Fruit fly (Drosophila melanogaster): ENCODE data around the gene CG33263.

DNA sequence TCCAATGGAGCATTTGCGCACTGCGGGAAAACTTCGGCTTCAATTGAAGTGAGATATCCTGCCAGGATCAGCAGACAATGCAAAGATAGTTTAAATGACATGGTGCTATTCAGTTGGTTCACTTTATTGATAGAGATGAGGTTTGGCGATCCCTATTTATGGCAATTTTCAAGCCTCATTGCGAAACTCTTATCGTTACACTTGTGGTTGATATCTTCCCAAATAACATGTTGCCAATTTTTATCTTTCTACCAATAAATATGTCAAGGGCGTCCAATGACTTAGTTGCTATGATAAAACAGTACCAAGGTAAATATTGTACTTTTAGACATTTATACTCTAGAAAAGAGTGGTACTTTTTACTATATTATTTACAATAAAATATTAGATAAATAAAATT, at the start of gene CG33263:
- no peak for TF ChIP-seq CG8478 (optimal IDR thresholded peaks at IDR 0.05)
- no peak for TF ChIP-seq Dll (optimal IDR thresholded peaks at IDR 0.05)
- no peak for TF ChIP-seq pan (optimal IDR thresholded peaks at IDR 0.05)
- TF ChIP-seq psq (optimal IDR thresholded peaks at IDR 0.05), result no peak
- no peak for TF ChIP-seq usp (GFP tag; optimal IDR thresholded peaks at IDR 0.05)
- TF ChIP-seq EcR (GFP tag; optimal IDR thresholded peaks at IDR 0.05), result no peak
